Fruit fly (Drosophila melanogaster): ENCODE data around the gene CRAT.

- TF ChIP-seq CG12768 (GFP tag; optimal IDR thresholded peaks at IDR 0.05) (peak; percentile 33), CG7045 (GFP tag; optimal IDR thresholded peaks at IDR 0.05) (peak; percentile 39), Mnt (GFP tag; optimal IDR thresholded peaks at IDR 0.05) (no peak), toe (GFP tag; optimal IDR thresholded peaks at IDR 0.05) (peak; percentile 42), kay (GFP tag; ENCODE audit: borderline replicate concordance) (no peak)
These were observed 48.2 kb upstream of the CRAT start for dm6 chr3R:6423984-6424602.
